Fruit fly (Drosophila melanogaster) whole organism, pupa: Measurements from ENCODE around the gene CG9933.

Experiments used
- CG10348 ChIP-seq: fragments of 200-800 bp; sonication (Bioruptor generic); IDR thresholded peaks from 2 replicates; pipeline ENCODE4 v1.3.6; 2022; ENCODE audit warnings: missing biosample characterization, missing genetic modification characterization
- CG14655 ChIP-seq: fragments of 200-800 bp; sonication (Bioruptor generic); optimal IDR thresholded peaks from 3 replicates; lab custom pipeline; 2017; ENCODE audit warnings: mild to moderate bottlenecking, missing biosample characterization, missing genetic modification reagents, missing genetic modification characterization
- CG32121 ChIP-seq: fragments of 200-800 bp; sonication (Bioruptor generic); IDR thresholded peaks from 2 replicates; pipeline ENCODE4 v1.3.6; 2022; ENCODE audit warnings: missing biosample characterization, missing genetic modification characterization
- CG34367 ChIP-seq: fragments of 200-800 bp; sonication (Bioruptor generic); optimal IDR thresholded peaks from 2 replicates; lab custom pipeline; 2018; ENCODE audit warnings: missing biosample characterization, mild to moderate bottlenecking, missing genetic modification characterization
- CG8159 ChIP-seq: fragments of 200-800 bp; sonication (Bioruptor generic); optimal IDR thresholded peaks from 3 replicates; lab custom pipeline; 2018; ENCODE audit warnings: missing biosample characterization, mild to moderate bottlenecking, missing genetic modification characterization, moderate library complexity
- CG9948 ChIP-seq: fragments of 200-800 bp; sonication (Bioruptor generic); optimal IDR thresholded peaks from 2 replicates; lab custom pipeline; 2018; ENCODE audit warnings: missing biosample characterization, mild to moderate bottlenecking, missing genetic modification characterization, moderate library complexity
- D1 ChIP-seq: fragments of 200-800 bp; sonication (Bioruptor generic); optimal IDR thresholded peaks from 2 replicates; lab custom pipeline; 2018; ENCODE audit warnings: missing biosample characterization, mild to moderate bottlenecking, missing genetic modification characterization, moderate library complexity
- EcR ChIP-seq: fragments of 200-800 bp; sonication (Bioruptor generic); optimal IDR thresholded peaks from 3 replicates; lab custom pipeline; 2019; ENCODE audit warnings: missing biosample characterization, missing genetic modification characterization, mild to moderate bottlenecking, moderate library complexity, missing genetic modification reagents
- Pif1A ChIP-seq: fragments of 200-800 bp; sonication (Bioruptor generic); optimal IDR thresholded peaks from 3 replicates; lab custom pipeline; 2016; ENCODE audit warnings: missing biosample characterization, missing genetic modification characterization
- fd96Ca ChIP-seq: fragments of 200-800 bp; sonication (Bioruptor generic); IDR thresholded peaks from 3 replicates; pipeline ENCODE4 v1.3.6; 2022; ENCODE audit warnings: missing biosample characterization, missing genetic modification characterization
- gl ChIP-seq: fragments of 200-800 bp; sonication (Bioruptor generic); optimal IDR thresholded peaks from 2 replicates; lab custom pipeline; 2018; ENCODE audit warnings: missing biosample characterization, mild to moderate bottlenecking, missing genetic modification characterization
- rn ChIP-seq: fragments of 200-800 bp; sonication (Bioruptor generic); IDR thresholded peaks from 2 replicates; pipeline ENCODE4 v1.3.6; 2022; ENCODE audit warnings: missing biosample characterization, missing genetic modification characterization

DNA sequence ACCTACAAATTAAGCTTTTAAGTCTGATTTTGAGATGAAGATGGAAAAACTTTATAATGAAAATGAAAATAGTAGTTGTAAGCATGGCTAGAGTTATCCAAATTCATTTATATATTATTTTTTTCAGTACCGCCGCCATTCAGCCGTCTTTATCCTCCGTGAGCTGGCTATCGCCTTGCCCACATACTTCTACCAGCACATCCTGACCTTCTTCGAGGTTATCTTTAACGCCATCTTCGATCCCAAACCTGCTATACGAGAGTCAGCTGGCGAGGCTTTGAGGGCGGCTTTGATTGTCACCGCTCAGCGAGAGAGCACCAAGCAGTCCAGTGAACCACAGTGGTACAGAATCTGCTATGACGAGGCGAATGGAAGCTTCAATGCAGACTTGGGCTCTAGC is 15.8 kb downstream of the CG9933 start:
- TF ChIP-seq CG9948 (tag; lab: Kevin White, UChicago) = no peak
- TF ChIP-seq CG14655 (GFP tag; lab: Kevin White, UChicago) = no peak
- TF ChIP-seq EcR = no peak
- no peak for TF ChIP-seq gl (tag; lab: Kevin White, UChicago)
- TF ChIP-seq fd96Ca (GFP tag; lab: Robert Waterston, UW) = no peak
- no peak for TF ChIP-seq CG32121 (GFP tag; lab: Robert Waterston, UW)
- no peak for TF ChIP-seq CG8159 (tag; lab: Kevin White, UChicago)
- TF ChIP-seq D1 (tag; lab: Kevin White, UChicago) = no peak
- TF ChIP-seq Pif1A = no peak
- TF ChIP-seq rn (GFP tag; lab: Robert Waterston, UW) = no peak
- no peak for TF ChIP-seq CG34367
- no peak for TF ChIP-seq CG10348 (GFP tag; lab: Robert Waterston, UW)
